Worm (Caenorhabditis elegans): ENCODE data around the gene F55E10.4.

DNA sequence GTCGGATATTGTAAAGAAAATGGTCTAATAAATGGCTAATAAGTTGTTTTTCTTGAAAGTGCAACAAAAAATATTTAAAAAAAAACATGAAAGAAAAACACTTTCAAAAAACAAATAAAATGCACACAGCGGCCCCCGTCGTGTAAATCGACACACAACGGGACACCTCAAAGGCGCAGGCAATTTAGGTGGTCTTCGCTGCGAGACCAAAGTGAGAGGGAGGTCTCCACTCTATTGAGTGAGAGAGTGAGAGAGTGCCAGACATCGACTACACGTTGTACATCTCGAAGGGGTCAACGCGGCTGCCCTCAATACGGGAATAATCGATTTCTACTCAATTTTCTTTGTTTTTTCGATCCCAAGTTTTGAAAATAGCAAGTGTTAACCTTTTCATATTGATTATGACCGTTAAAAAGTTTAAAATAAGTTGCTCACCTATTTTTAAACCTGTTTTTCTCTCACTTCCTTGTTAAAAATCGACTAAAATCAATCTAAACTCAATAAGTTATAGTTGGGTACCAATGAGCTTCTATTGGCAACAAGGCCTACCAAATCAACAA is 40.9 kb downstream of the F55E10.4 start, which contains the start of gene sec-16A.2:
- TF ChIP-seq rec-8 (tag; optimal IDR thresholded peaks at IDR 0.05): no peak
- no peak for TF ChIP-seq efl-1 (GFP tag; optimal IDR thresholded peaks at IDR 0.05)
- no peak for TF ChIP-seq die-1 (tag; optimal IDR thresholded peaks at IDR 0.05)
- no peak for TF ChIP-seq zim-3 (tag; optimal IDR thresholded peaks at IDR 0.05)
- TF ChIP-seq dpl-1 (GFP tag; optimal IDR thresholded peaks at IDR 0.05): no peak
- no peak for TF ChIP-seq B0035.1 (tag; optimal IDR thresholded peaks at IDR 0.05)
- no peak for TF ChIP-seq nfya-1 (tag; optimal IDR thresholded peaks at IDR 0.05; ENCODE audit: borderline replicate concordance, insufficient read depth)
